Fruit fly (Drosophila melanogaster) whole organism, embryonic: ENCODE results near the gene Srp19.

Source experiments
- Ada2b ChIP-seq: fragments of 200-800 bp; sonication (Bioruptor generic); IDR thresholded peaks from 2 replicates; pipeline ENCODE4 v1.3.6; 2022; ENCODE audit warnings: missing biosample characterization, missing genetic modification characterization
- Aef1 ChIP-seq: fragments of 200-800 bp; sonication (Bioruptor generic); IDR thresholded peaks from 3 replicates; pipeline ENCODE4 v1.3.6; 2022; ENCODE audit warnings: missing biosample characterization, missing genetic modification characterization
- CG10147 ChIP-seq: fragments of 200-800 bp; sonication (Bioruptor generic); optimal IDR thresholded peaks from 2 replicates; lab custom pipeline; 2019; ENCODE audit warnings: missing biosample characterization, mild to moderate bottlenecking, missing genetic modification characterization, moderate library complexity
- CG1024 ChIP-seq: fragments of 200-800 bp; sonication (Bioruptor generic); IDR thresholded peaks from 2 replicates; pipeline ENCODE4 v1.3.6; 2022; ENCODE audit warnings: missing biosample characterization, missing genetic modification characterization
- CG11247 ChIP-seq: fragments of 200-800 bp; sonication (Bioruptor generic); IDR thresholded peaks from 2 replicates; pipeline ENCODE4 v1.3.6; 2022; ENCODE audit warnings: missing biosample characterization, missing genetic modification characterization
- CG11723 ChIP-seq: fragments of 200-800 bp; sonication (Bioruptor generic); optimal IDR thresholded peaks from 2 replicates; lab custom pipeline; 2017; ENCODE audit warnings: missing biosample characterization, mild to moderate bottlenecking, missing genetic modification characterization
- CG12744 ChIP-seq: fragments of 200-800 bp; sonication (Bioruptor generic); optimal IDR thresholded peaks from 2 replicates; lab custom pipeline; 2016; ENCODE audit warnings: missing biosample characterization, missing genetic modification characterization
- CG13775 ChIP-seq: fragments of 200-800 bp; sonication (Bioruptor generic); optimal IDR thresholded peaks from 3 replicates; lab custom pipeline; 2017; ENCODE audit warnings: missing biosample characterization, mild to moderate bottlenecking, missing genetic modification characterization
- CG14667 ChIP-seq: fragments of 200-800 bp; sonication (Bioruptor generic); IDR thresholded peaks from 2 replicates; pipeline ENCODE4 v1.3.6; 2022; ENCODE audit warnings: missing biosample characterization, missing genetic modification characterization
- CG1602 ChIP-seq: fragments of 200-800 bp; sonication (Bioruptor generic); optimal IDR thresholded peaks from 3 replicates; lab custom pipeline; 2016; ENCODE audit warnings: missing biosample characterization, missing genetic modification characterization
- CG16779 ChIP-seq: fragments of 200-800 bp; sonication (Bioruptor generic); IDR thresholded peaks from 2 replicates; pipeline ENCODE4 v1.3.6; 2022; ENCODE audit warnings: missing biosample characterization, missing genetic modification characterization
- CG16813 ChIP-seq: fragments of 200-800 bp; sonication (Bioruptor generic); IDR thresholded peaks from 3 replicates; pipeline ENCODE4 v1.3.6; 2022; ENCODE audit warnings: missing biosample characterization, missing genetic modification characterization; ENCODE audit not compliant: partially characterized antibody
- CG17328 ChIP-seq: fragments of 200-800 bp; sonication (Bioruptor generic); IDR thresholded peaks from 2 replicates; pipeline ENCODE4 v1.3.6; 2022; ENCODE audit warnings: missing biosample characterization, missing genetic modification characterization
- CG2712 ChIP-seq: fragments of 200-800 bp; optimal IDR thresholded peaks from 3 replicates; lab custom pipeline; 2019; ENCODE audit warnings: missing biosample characterization, mild to moderate bottlenecking, missing genetic modification characterization, moderate library complexity
- CG2889 ChIP-seq: fragments of 200-800 bp; sonication (Bioruptor generic); IDR thresholded peaks from 3 replicates; pipeline ENCODE4 v1.3.6; 2022; ENCODE audit warnings: missing biosample characterization, missing genetic modification characterization
- CG42726 ChIP-seq: fragments of 200-800 bp; sonication (Bioruptor generic); IDR thresholded peaks from 2 replicates; pipeline ENCODE4 v1.3.6; 2022; ENCODE audit warnings: missing biosample characterization, missing genetic modification characterization; ENCODE audit not compliant: partially characterized antibody
- CG4424 ChIP-seq: fragments of 200-800 bp; sonication (Bioruptor generic); optimal IDR thresholded peaks from 3 replicates; lab custom pipeline; 2016; ENCODE audit warnings: missing biosample characterization, missing genetic modification characterization
- CG4617 ChIP-seq: fragments of 200-800 bp; sonication (Bioruptor generic); optimal IDR thresholded peaks from 3 replicates; lab custom pipeline; 2016; ENCODE audit warnings: missing biosample characterization, missing genetic modification characterization, borderline replicate concordance
- CG7357 ChIP-seq: fragments of 200-800 bp; sonication (Bioruptor generic); IDR thresholded peaks from 3 replicates; pipeline ENCODE4 v1.3.6; 2022; ENCODE audit warnings: missing biosample characterization, missing genetic modification characterization
- CG7928 ChIP-seq: fragments of 200-800 bp; sonication (Bioruptor generic); optimal IDR thresholded peaks from 2 replicates; lab custom pipeline; 2017; ENCODE audit warnings: missing biosample characterization, mild to moderate bottlenecking, missing genetic modification characterization
- CG8478 ChIP-seq: fragments of >200 bp; optimal IDR thresholded peaks from 2 replicates; lab custom pipeline; 2018
- CG9876 ChIP-seq: fragments of 200-800 bp; sonication (Bioruptor generic); optimal IDR thresholded peaks from 2 replicates; lab custom pipeline; 2016; ENCODE audit warnings: missing biosample characterization, missing genetic modification characterization
- CoRest ChIP-seq: fragments of 200-800 bp; sonication (Bioruptor generic); optimal IDR thresholded peaks from 3 replicates; lab custom pipeline; 2018; ENCODE audit warnings: missing biosample characterization, mild to moderate bottlenecking, missing genetic modification characterization, moderate library complexity
- Dref ChIP-seq: fragments of 200-800 bp; sonication (Bioruptor generic); IDR thresholded peaks from 2 replicates; pipeline ENCODE4 v1.3.6; 2022; ENCODE audit warnings: missing biosample characterization, missing genetic modification characterization
- Fer1 ChIP-seq: fragments of 200-800 bp; sonication (Bioruptor generic); optimal IDR thresholded peaks from 2 replicates; lab custom pipeline; 2017; ENCODE audit warnings: missing biosample characterization, mild to moderate bottlenecking, missing genetic modification characterization
- HLH4C ChIP-seq: fragments of 200-800 bp; sonication (Bioruptor generic); IDR thresholded peaks from 3 replicates; pipeline ENCODE4 v1.3.6; 2022; ENCODE audit warnings: missing biosample characterization, missing genetic modification characterization; ENCODE audit not compliant: partially characterized antibody
- Mad ChIP-seq: fragments of 200-800 bp; sonication (Bioruptor generic); optimal IDR thresholded peaks from 2 replicates; lab custom pipeline; 2016; ENCODE audit warnings: missing biosample characterization, missing genetic modification characterization
- Poxn ChIP-seq: fragments of 200-800 bp; sonication (Bioruptor generic); IDR thresholded peaks from 2 replicates; pipeline ENCODE4 v1.3.6; 2022; ENCODE audit warnings: missing biosample characterization, missing genetic modification characterization
- Vsx1 ChIP-seq: fragments of 200-800 bp; sonication (Bioruptor generic); optimal IDR thresholded peaks from 2 replicates; lab custom pipeline; 2017; ENCODE audit warnings: missing biosample characterization, mild to moderate bottlenecking, missing genetic modification characterization, missing genetic modification reagents
- Xrp1 ChIP-seq: fragments of 200-800 bp; sonication (Bioruptor generic); IDR thresholded peaks from 2 replicates; pipeline ENCODE4 v1.3.6; 2022; ENCODE audit warnings: missing biosample characterization, missing genetic modification characterization
- ab ChIP-seq: fragments of 200-800 bp; sonication (Bioruptor generic); optimal IDR thresholded peaks from 2 replicates; lab custom pipeline; 2016; ENCODE audit warnings: missing biosample characterization, missing genetic modification characterization
- ato ChIP-seq: fragments of 200-800 bp; sonication (Bioruptor generic); IDR thresholded peaks from 2 replicates; pipeline ENCODE4 v1.3.6; 2022; ENCODE audit warnings: missing biosample characterization, missing genetic modification characterization; ENCODE audit not compliant: partially characterized antibody
- bcd ChIP-seq: fragments of 200-800 bp; sonication (Bioruptor generic); optimal IDR thresholded peaks from 2 replicates; lab custom pipeline; 2017; ENCODE audit warnings: missing biosample characterization, mild to moderate bottlenecking, missing genetic modification characterization
- cad ChIP-seq: fragments of >200 bp; optimal IDR thresholded peaks from 2 replicates; lab custom pipeline; 2017; ENCODE audit warnings: missing biosample characterization, missing genetic modification characterization
- chm ChIP-seq: fragments of 200-800 bp; sonication (Bioruptor generic); IDR thresholded peaks from 2 replicates; pipeline ENCODE4 v1.3.6; 2022; ENCODE audit warnings: missing biosample characterization, missing genetic modification characterization
- crc ChIP-seq: fragments of 200-800 bp; sonication (Bioruptor generic); optimal IDR thresholded peaks from 2 replicates; lab custom pipeline; 2016; ENCODE audit warnings: missing biosample characterization, missing genetic modification characterization
- crp ChIP-seq, 2 experiments: fragments of 200-800 bp; sonication (Bioruptor generic); optimal IDR thresholded peaks; 2 replicates in 1 of 2; 3 replicates in 1 of 2; lab custom pipeline; 2017; ENCODE audit warnings: missing biosample characterization in 2 of 2, missing genetic modification characterization in 2 of 2, mild to moderate bottlenecking in 1 of 2, moderate library complexity in 1 of 2
- disco-r ChIP-seq: fragments of 200-800 bp; sonication (Bioruptor generic); optimal IDR thresholded peaks from 2 replicates; lab custom pipeline; 2016; ENCODE audit warnings: missing biosample characterization, missing genetic modification characterization
- eyg ChIP-seq: fragments of 200-800 bp; sonication (Bioruptor generic); optimal IDR thresholded peaks from 3 replicates; lab custom pipeline; 2016; ENCODE audit warnings: missing biosample characterization, missing genetic modification characterization
- gem ChIP-seq: fragments of 200-800 bp; sonication (Bioruptor generic); optimal IDR thresholded peaks from 2 replicates; lab custom pipeline; 2019; ENCODE audit warnings: missing biosample characterization, mild to moderate bottlenecking, missing genetic modification characterization, moderate library complexity
- grn ChIP-seq: fragments of 200-800 bp; sonication (Bioruptor generic); optimal IDR thresholded peaks from 3 replicates; lab custom pipeline; 2017; ENCODE audit warnings: missing biosample characterization, missing genetic modification characterization
- her ChIP-seq: fragments of 200-800 bp; sonication (Bioruptor generic); optimal IDR thresholded peaks from 2 replicates; lab custom pipeline; 2016; ENCODE audit warnings: missing biosample characterization, missing genetic modification characterization
- oc ChIP-seq: fragments of 200-800 bp; sonication (Bioruptor generic); optimal IDR thresholded peaks from 2 replicates; lab custom pipeline; 2018; ENCODE audit warnings: missing biosample characterization, mild to moderate bottlenecking, missing genetic modification characterization, moderate library complexity
- peb ChIP-seq: fragments of 200-800 bp; sonication (Bioruptor generic); IDR thresholded peaks from 2 replicates; pipeline ENCODE4 v1.3.6; 2022; ENCODE audit warnings: missing biosample characterization, missing genetic modification characterization
- pho ChIP-seq: fragments of 200-800 bp; sonication (Bioruptor generic); optimal IDR thresholded peaks from 2 replicates; lab custom pipeline; 2016; ENCODE audit warnings: missing biosample characterization, missing genetic modification characterization
- pnt ChIP-seq: fragments of 200-800 bp; sonication (Bioruptor generic); optimal IDR thresholded peaks from 3 replicates; lab custom pipeline; 2016; ENCODE audit warnings: missing biosample characterization, missing genetic modification characterization
- pum ChIP-seq: fragments of 200-800 bp; sonication (Bioruptor generic); optimal IDR thresholded peaks from 2 replicates; lab custom pipeline; 2016; ENCODE audit warnings: missing biosample characterization, missing genetic modification characterization
- row ChIP-seq: fragments of 200-800 bp; sonication (Bioruptor generic); IDR thresholded peaks from 3 replicates; pipeline ENCODE4 v1.3.6; 2022; ENCODE audit warnings: missing biosample characterization, missing genetic modification characterization
- salm ChIP-seq: fragments of 200-800 bp; sonication (Bioruptor generic); optimal IDR thresholded peaks from 2 replicates; lab custom pipeline; 2018; ENCODE audit warnings: missing biosample characterization, mild to moderate bottlenecking, missing genetic modification characterization
- tgo ChIP-seq: fragments of 200-800 bp; sonication (Bioruptor generic); IDR thresholded peaks from 3 replicates; pipeline ENCODE4 v1.3.6; 2022; ENCODE audit warnings: missing biosample characterization, missing genetic modification characterization
- z ChIP-seq: fragments of 200-800 bp; sonication (Bioruptor generic); IDR thresholded peaks from 3 replicates; pipeline ENCODE4 v1.3.6; 2022; ENCODE audit warnings: missing biosample characterization, missing genetic modification characterization

The Srp19 gene

dm6 chr3L:7356386-7357117 lies 8.7 kb upstream of the Srp19 start, which contains the start of gene CTCF (continued):
- TF ChIP-seq ato (GFP tag; lab: Robert Waterston, UW) (no peak), z (no peak), CG8478 (no peak), CG9876 (GFP tag; lab: Kevin White, UChicago) (peak; percentile 36), Vsx1 (GFP tag; lab: Kevin White, UChicago) (no peak), CG42726 (GFP tag; lab: Robert Waterston, UW) (peak; percentile 68; the same call in 1 of the 2 replicates), row (peak; percentile 56; the same call in 2 of the 3 replicates), CG11723 (GFP tag; lab: Kevin White, UChicago) (no peak), Fer1 (GFP tag; lab: Kevin White, UChicago) (peak; percentile 62), crc (GFP tag; lab: Kevin White, UChicago) (no peak), CG11247 (GFP tag; lab: Robert Waterston, UW) (peak; percentile 45; the same call in 1 of the 2 replicates), CG1602 (peak; percentile 3), CG4617 (GFP tag; lab: Kevin White, UChicago) (peak; percentile 94), pnt (GFP tag; lab: Kevin White, UChicago) (peak; percentile 41), chm (no peak), crp (GFP tag; optimal IDR thresholded peaks at IDR 0.05; lab: Kevin White, UChicago) (peak in 1 of 2 experiments; percentile 72), tgo (GFP tag; lab: Robert Waterston, UW) (peak; percentile 51), Dref (GFP tag; lab: Robert Waterston, UW) (peak; percentile 76), HLH4C (peak; percentile 82), pum (GFP tag; lab: Kevin White, UChicago) (peak; percentile 14), CG16779 (GFP tag; lab: Robert Waterston, UW) (no peak), CG2889 (no peak), CoRest (tag; lab: Kevin White, UChicago) (peak; percentile 61), CG4424 (GFP tag; lab: Kevin White, UChicago) (peak; percentile 43), CG12744 (no peak), cad (GFP tag; lab: Kevin White, UChicago) (no peak), Xrp1 (GFP tag; lab: Robert Waterston, UW) (peak; percentile 33), CG17328 (GFP tag; lab: Robert Waterston, UW) (no peak), CG7928 (GFP tag; lab: Kevin White, UChicago) (no peak), grn (GFP tag; lab: Kevin White, UChicago) (peak; percentile 53), salm (tag; lab: Kevin White, UChicago) (peak; percentile 5), CG2712 (tag; lab: Kevin White, UChicago) (peak; percentile 64), CG10147 (peak; percentile 32), CG14667 (no peak), CG7357 (GFP tag; lab: Robert Waterston, UW) (no peak), CG1024 (GFP tag; lab: Robert Waterston, UW) (peak; percentile 13; the same call in 1 of the 2 replicates), bcd (GFP tag; lab: Kevin White, UChicago) (no peak), eyg (no peak), CG13775 (GFP tag; lab: Kevin White, UChicago) (peak; percentile 37), her (peak; percentile 20), Poxn (GFP tag; lab: Robert Waterston, UW) (no peak), gem (tag; lab: Kevin White, UChicago) (no peak), Ada2b (no peak), ab (GFP tag; lab: Kevin White, UChicago) (no peak), disco-r (no peak), peb (GFP tag; lab: Robert Waterston, UW) (peak; percentile 43; the same call in 1 of the 2 replicates), CG16813 (GFP tag; lab: Robert Waterston, UW) (peak; percentile 77), Aef1 (GFP tag; lab: Robert Waterston, UW) (no peak), pho (no peak), Mad (GFP tag; lab: Kevin White, UChicago) (peak; percentile 17), oc (tag; lab: Kevin White, UChicago) (no peak)
